Worm (Caenorhabditis elegans) whole organism, young adult: ENCODE data around the gene F13H8.2.

Experiments
- mes-4 ChIP-seq: sonication (generic microtip); optimal IDR thresholded peaks from 2 replicates; lab custom pipeline; 2016; ENCODE audit warnings: missing genotype, missing genetic modification characterization, missing compliant biosample characterization
- sdz-38 ChIP-seq: sonication (generic microtip); optimal IDR thresholded peaks from 2 replicates; lab custom pipeline; 2016; ENCODE audit warnings: missing genotype, missing genetic modification characterization, missing compliant biosample characterization
- snpc-4 ChIP-seq, 5 experiments: fragments of 150-350 bp in 1 of 5; sonication (generic microtip) in 4 of 5; optimal IDR thresholded peaks; 2 replicates each; lab custom pipeline; 2014 to 2018; ENCODE audit warnings: missing genetic modification characterization in 5 of 5, missing biosample characterization in 3 of 5, antibody characterized with exemption in 2 of 5, mild to moderate bottlenecking in 2 of 5, missing compliant biosample characterization in 2 of 5, missing genotype in 2 of 5, moderate library complexity in 2 of 5, missing genetic modification reagents in 1 of 5

ce11 chrII:6311459-6311858 lies 41.3 kb downstream of the F13H8.2 start:
- TF ChIP-seq sdz-38 (tag; lab: Kevin White, UChicago): no peak
- no peak for TF ChIP-seq snpc-4 (GFP tag; optimal IDR thresholded peaks at IDR 0.05; lab: Kevin White, UChicago)
- no peak for TF ChIP-seq snpc-4 (tag; optimal IDR thresholded peaks at IDR 0.05; lab: Kevin White, UChicago)
- TF ChIP-seq mes-4: no peak
